Worm (Caenorhabditis elegans) whole organism, L2 larva: ENCODE results near the gene arrd-26.
A peak's percentile ranks its signal among the peaks of the same experiment; 100 is the strongest.

Source experiments
- aly-2 ChIP-seq: fragments of 150-350 bp; optimal IDR thresholded peaks from 2 replicates; lab custom pipeline; 2014; ENCODE audit warnings: missing biosample characterization, missing genetic modification characterization
- fos-1 ChIP-seq: fragments of 150-350 bp; optimal IDR thresholded peaks from 2 replicates; lab custom pipeline; 2014; ENCODE audit warnings: missing biosample characterization, missing genetic modification characterization
- gmeb-1 ChIP-seq: fragments of 150-350 bp; optimal IDR thresholded peaks from 2 replicates; lab custom pipeline; 2014; ENCODE audit warnings: missing biosample characterization, missing genetic modification characterization
- lin-13 ChIP-seq: fragments of 150-350 bp; optimal IDR thresholded peaks from 2 replicates; lab custom pipeline; 2014; ENCODE audit warnings: missing biosample characterization, missing genetic modification reagents, missing genetic modification characterization
- nhr-23 ChIP-seq: fragments of 150-350 bp; optimal IDR thresholded peaks from 2 replicates; lab custom pipeline; 2014; ENCODE audit warnings: missing biosample characterization, missing genetic modification reagents, missing genetic modification characterization
- nhr-25 ChIP-seq: fragments of 150-350 bp; sonication (generic microtip); optimal IDR thresholded peaks from 3 replicates; lab custom pipeline; 2014; ENCODE audit warnings: missing biosample characterization, missing genetic modification characterization
- snpc-4 ChIP-seq: fragments of 150-350 bp; optimal IDR thresholded peaks from 2 replicates; lab custom pipeline; 2014; ENCODE audit warnings: missing biosample characterization, missing genetic modification characterization
- unc-62 ChIP-seq: fragments of 150-350 bp; optimal IDR thresholded peaks from 2 replicates; lab custom pipeline; 2014; ENCODE audit warnings: missing biosample characterization, missing genetic modification reagents, missing genetic modification characterization

ce11 chrIV:2052337-2052736 lies 13.7 kb upstream of the arrd-26 start:
- TF ChIP-seq fos-1 (tag; lab: Kevin White, UChicago) (no peak), snpc-4 (tag; lab: Kevin White, UChicago) (no peak), lin-13 (GFP tag; lab: Kevin White, UChicago) (peak; percentile 14), aly-2 (tag; lab: Kevin White, UChicago) (no peak), gmeb-1 (no peak), unc-62 (GFP tag; lab: Kevin White, UChicago) (no peak), nhr-25 (no peak), nhr-23 (no peak)
